Worm (Caenorhabditis elegans) whole organism, L4/young adult: ENCODE measurements around the gene fbxa-63.

ENCODE experiments used
- dao-5 ChIP-seq: sonication (generic microtip); optimal IDR thresholded peaks from 2 replicates; lab custom pipeline; 2016; ENCODE audit warnings: missing genotype, missing genetic modification characterization, moderate library complexity, missing compliant biosample characterization
- him-1 ChIP-seq: sonication (generic microtip); optimal IDR thresholded peaks from 2 replicates; lab custom pipeline; 2016; ENCODE audit warnings: missing genotype, missing genetic modification reagents, missing genetic modification characterization, missing compliant biosample characterization

ce11 chrIII:1288473-1289056, 45.3 kb downstream of the fbxa-63 start, which contains the start of gene fbxa-50:
- TF ChIP-seq him-1 (tag; lab: Kevin White, UChicago) (no peak), dao-5 (tag; lab: Kevin White, UChicago) (no peak)
